Fruit fly (Drosophila melanogaster) whole organism, pupa: Measurements from ENCODE around the gene Nubpl.

Source experiments
- CG10348 ChIP-seq: fragments of 200-800 bp; sonication (Bioruptor generic); IDR thresholded peaks from 2 replicates; pipeline ENCODE4 v1.3.6; 2022; ENCODE audit warnings: missing biosample characterization, missing genetic modification characterization
- CG12605 ChIP-seq: fragments of 200-800 bp; sonication (Bioruptor generic); IDR thresholded peaks from 2 replicates; pipeline ENCODE4 v1.3.6; 2022; ENCODE audit warnings: missing biosample characterization, missing genetic modification characterization
- EcR ChIP-seq: fragments of 200-800 bp; sonication (Bioruptor generic); optimal IDR thresholded peaks from 3 replicates; lab custom pipeline; 2019; ENCODE audit warnings: missing biosample characterization, missing genetic modification characterization, mild to moderate bottlenecking, moderate library complexity, missing genetic modification reagents
- Pif1A ChIP-seq: fragments of 200-800 bp; sonication (Bioruptor generic); optimal IDR thresholded peaks from 3 replicates; lab custom pipeline; 2016; ENCODE audit warnings: missing biosample characterization, missing genetic modification characterization
- gl ChIP-seq: fragments of 200-800 bp; sonication (Bioruptor generic); optimal IDR thresholded peaks from 2 replicates; lab custom pipeline; 2018; ENCODE audit warnings: missing biosample characterization, mild to moderate bottlenecking, missing genetic modification characterization

- TF ChIP-seq CG12605 (GFP tag; lab: Robert Waterston, UW) (no peak), Pif1A (no peak), CG10348 (no peak), EcR (GFP tag; lab: Kevin White, UChicago) (no peak), gl (tag; lab: Kevin White, UChicago) (no peak)
These were observed 7.8 kb downstream of the Nubpl start, which contains the start of gene RpL21 for dm6 chr2L:22247455-22248058.
